Fruit fly (Drosophila melanogaster): ENCODE data around the gene Sas10.
A peak's percentile ranks its signal among the peaks of the same experiment; 100 is the strongest.

The Sas10 gene

dm6 chrX:5312958-5313357, 4.3 kb upstream of the Sas10 start, which contains the start of gene CG4198:
Gene CG4198 (plus strand): TSS chrX:5313258.
- TF ChIP-seq btn (GFP tag; optimal IDR thresholded peaks at IDR 0.05) (no peak), CG9817 (tag; optimal IDR thresholded peaks at IDR 0.05) (no peak), GATAe (GFP tag; conservative IDR thresholded peaks at IDR 0.05) (no peak), prd (optimal IDR thresholded peaks at IDR 0.05) (no peak), prd (GFP tag; IDR thresholded peaks at IDR 0.05) (no peak), CG9932 (GFP tag; IDR thresholded peaks at IDR 0.05) (no peak), Nf-YA (GFP tag; IDR thresholded peaks at IDR 0.05) (no peak), CG32532 (GFP tag; IDR thresholded peaks at IDR 0.05) (no peak), CG2199 (GFP tag; IDR thresholded peaks at IDR 0.05) (no peak), chn (GFP tag; optimal IDR thresholded peaks at IDR 0.05) (no peak)

DNA sequence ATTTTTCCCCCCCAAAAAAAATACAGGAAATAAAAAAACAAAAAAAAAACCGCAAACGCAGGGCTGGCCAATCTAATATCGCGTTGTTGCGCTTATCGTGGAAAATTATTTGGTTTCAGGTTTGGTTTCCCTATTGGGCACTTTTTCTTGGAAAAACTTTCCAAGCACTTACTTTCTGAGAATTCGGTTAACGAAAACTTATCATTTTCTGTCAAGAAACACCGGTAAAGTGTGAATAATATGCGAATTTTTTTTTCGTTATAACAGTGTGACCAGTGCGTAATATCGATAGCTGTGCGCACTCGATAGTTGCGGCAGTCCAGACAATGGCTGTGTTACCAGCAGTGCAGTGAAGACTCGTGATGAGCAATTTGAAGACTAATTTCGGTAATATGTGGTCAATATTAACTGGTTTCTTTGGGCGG, 5.3 kb downstream of the Sas10 start, which contains the start of gene Rnp4F:
Gene Rnp4F (minus strand): TSS at position 238 of the 425 bp plus-strand sequence.
- TF ChIP-seq CG3726 (GFP tag; IDR thresholded peaks at IDR 0.05) (no peak), CG33557 (GFP tag; optimal IDR thresholded peaks at IDR 0.05) (no peak), ems (GFP tag; optimal IDR thresholded peaks at IDR 0.05) (peak; percentile 58), CG5953 (GFP tag; IDR thresholded peaks at IDR 0.05) (no peak), Hr51 (GFP tag; optimal IDR thresholded peaks at IDR 0.05) (peak in 1 of 2 experiments; percentile 31), CG6854 (GFP tag; optimal IDR thresholded peaks at IDR 0.05) (no peak), ttk (GFP tag; IDR thresholded peaks at IDR 0.05) (peak; percentile 57; the same call in 1 of the 2 replicates), yki (optimal IDR thresholded peaks at IDR 0.05) (no peak), Hr78 (GFP tag; optimal IDR thresholded peaks at IDR 0.05) (no peak), psq (GFP tag; optimal IDR thresholded peaks at IDR 0.05) (peak; percentile 25), CG30403 (GFP tag; optimal IDR thresholded peaks at IDR 0.05) (peak; percentile 74), usp (GFP tag; optimal IDR thresholded peaks at IDR 0.05) (no peak), CG17328 (GFP tag; IDR thresholded peaks at IDR 0.05) (0 out of 2 replicates have a peak, but pooled peaks have one; percentile 26), CG9215 (GFP tag; IDR thresholded peaks at IDR 0.05) (peak; percentile 76), CG14050 (GFP tag; IDR thresholded peaks at IDR 0.05) (peak; percentile 37; the same call in 1 of the 3 replicates), CTCF (GFP tag; optimal IDR thresholded peaks at IDR 0.05) (peak; percentile 16), Dek (tag; optimal IDR thresholded peaks at IDR 0.05) (peak; percentile 59), CG10979 (tag; optimal IDR thresholded peaks at IDR 0.05) (no peak), lmd (GFP tag; IDR thresholded peaks at IDR 0.05) (peak; percentile 70; the same call in 1 of the 2 replicates), Pdp1 (GFP tag; optimal IDR thresholded peaks at IDR 0.05) (peak; percentile 63 to 72), CG4730 (GFP tag; IDR thresholded peaks at IDR 0.05) (peak; percentile 42; the same call in 1 of the 2 replicates), CG13287 (GFP tag; IDR thresholded peaks at IDR 0.05; ENCODE audit: partially characterized antibody) (peak; percentile 78), eve (GFP tag; optimal IDR thresholded peaks at IDR 0.05) (no peak), CG14014 (GFP tag; IDR thresholded peaks at IDR 0.05) (peak; percentile 57; the same call in 1 of the 2 replicates), Mad (GFP tag; optimal IDR thresholded peaks at IDR 0.05) (peak; percentile 57), Atf-2 (GFP tag; optimal IDR thresholded peaks at IDR 0.05) (peak; percentile 44), bbx (GFP tag; IDR thresholded peaks at IDR 0.05; ENCODE audit: partially characterized antibody) (peak; percentile 80), Six4 (GFP tag; optimal IDR thresholded peaks at IDR 0.05) (peak; percentile 32), grau (tag; optimal IDR thresholded peaks at IDR 0.05) (peak; percentile 97), Usf (GFP tag; optimal IDR thresholded peaks at IDR 0.05) (peak; percentile 68), Sox100B (GFP tag; optimal IDR thresholded peaks at IDR 0.05) (no peak), Rx (GFP tag; IDR thresholded peaks at IDR 0.05) (peak; percentile 56), Nf-YB (GFP tag; optimal IDR thresholded peaks at IDR 0.05) (no peak), CG18764 (GFP tag; optimal IDR thresholded peaks at IDR 0.05) (peak; percentile 38), CG4404 (GFP tag; IDR thresholded peaks at IDR 0.05) (peak; percentile 73), unpg (GFP tag; optimal IDR thresholded peaks at IDR 0.05) (no peak), jigr1 (GFP tag; IDR thresholded peaks at IDR 0.05) (peak; percentile 58; the same call in 1 of the 3 replicates), CG15696 (tag; optimal IDR thresholded peaks at IDR 0.05) (peak; percentile 25), CG7928 (GFP tag; optimal IDR thresholded peaks at IDR 0.05) (peak; percentile 87), CG16815 (GFP tag; optimal IDR thresholded peaks at IDR 0.05) (peak; percentile 48), tx (GFP tag; optimal IDR thresholded peaks at IDR 0.05) (peak; percentile 70)

Data from whole organism, embryonic.